Worm (Caenorhabditis elegans): Measurements from ENCODE around the gene exc-5.

DNA sequence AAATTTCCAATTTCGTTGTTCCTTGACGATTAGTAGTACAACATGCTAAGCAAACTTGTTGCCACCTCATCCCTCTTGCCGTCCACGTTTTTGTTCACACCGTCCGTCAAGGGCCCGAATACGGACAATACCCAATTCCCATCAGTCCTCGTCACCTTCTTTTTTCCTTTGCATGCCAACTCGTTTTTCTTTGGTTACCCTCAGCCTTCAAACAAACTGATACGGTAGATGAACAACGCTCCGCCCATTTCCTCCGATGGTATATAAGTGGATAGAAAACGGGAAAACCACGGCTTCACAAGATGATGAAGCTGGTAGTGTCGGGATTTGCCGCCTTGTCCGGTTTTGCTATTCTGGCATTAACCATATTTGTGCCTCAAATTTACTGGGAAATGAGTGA is 34.4 kb upstream of the exc-5 start, which contains the start of gene col-118:
- TF ChIP-seq unc-55 (GFP tag; optimal IDR thresholded peaks at IDR 0.05), result no peak
- TF ChIP-seq hlh-6 (tag; optimal IDR thresholded peaks at IDR 0.05), result no peak
- TF ChIP-seq ama-1 (optimal IDR thresholded peaks at IDR 0.05), result no peak
- TF ChIP-seq pag-3 (tag; optimal IDR thresholded peaks at IDR 0.05; ENCODE audit: borderline replicate concordance), result no peak
- TF ChIP-seq hlh-15 (tag; optimal IDR thresholded peaks at IDR 0.05), result no peak
- no peak for TF ChIP-seq che-1 (tag; optimal IDR thresholded peaks at IDR 0.05)
- TF ChIP-seq ceh-18 (tag; optimal IDR thresholded peaks at IDR 0.05), result no peak
- no peak for TF ChIP-seq fax-1 (tag; optimal IDR thresholded peaks at IDR 0.05)
- no peak for TF ChIP-seq ceh-34 (tag; optimal IDR thresholded peaks at IDR 0.05)
- TF ChIP-seq tbx-2 (tag; optimal IDR thresholded peaks at IDR 0.05), result no peak
- TF ChIP-seq ceh-22 (tag; optimal IDR thresholded peaks at IDR 0.05), result no peak
- TF ChIP-seq C08G9.2 (tag; optimal IDR thresholded peaks at IDR 0.05), result no peak

Measured in whole organism, late embryonic.